Worm (Caenorhabditis elegans): ENCODE data around the gene str-47.

Gene str-47

DNA sequence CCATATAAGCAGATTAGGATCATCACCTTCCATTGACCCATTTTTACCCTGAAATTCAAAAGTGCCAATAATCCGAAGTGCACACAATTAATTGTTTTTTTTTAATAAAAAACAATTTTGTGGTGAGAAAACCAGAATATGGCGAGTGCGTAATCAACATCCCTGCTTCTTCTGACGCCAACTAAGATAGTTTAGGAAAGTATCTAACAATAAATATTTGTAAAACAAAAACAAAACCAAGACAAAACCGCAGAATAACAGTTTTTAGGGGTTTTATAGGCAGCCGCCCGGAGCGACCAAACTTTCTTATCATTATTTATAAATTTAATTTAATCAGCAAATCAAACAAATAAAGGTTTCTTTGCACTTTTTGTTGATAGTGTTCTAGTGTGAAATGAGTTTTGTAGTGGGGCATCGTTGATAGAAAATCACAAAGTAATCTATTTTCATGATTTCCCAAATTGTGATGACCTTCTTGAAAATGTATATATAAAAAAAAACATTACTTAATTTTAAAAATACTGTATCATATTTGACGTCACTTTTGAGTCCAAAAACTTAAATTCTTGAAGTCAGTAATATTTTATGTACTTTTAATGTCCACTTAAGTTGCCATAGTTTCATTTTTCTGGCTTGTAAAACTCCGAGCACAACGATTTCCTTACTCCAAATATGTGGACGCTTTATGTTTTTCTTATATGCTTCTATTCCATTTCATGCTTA is 35.7 kb upstream of the str-47 start, which contains the start of the genes folt-3 and clec-214:
TSS of gene folt-3 (minus strand) at position 51 of the 723 bp plus-strand sequence.
TSS of gene clec-214 (plus strand) at position 673 of the 723 bp plus-strand sequence.
- TF ChIP-seq nhr-6 (tag; optimal IDR thresholded peaks at IDR 0.05) (no peak), R02D3.7 (tag; optimal IDR thresholded peaks at IDR 0.05) (no peak), ceh-82 (tag; optimal IDR thresholded peaks at IDR 0.05) (no peak), lin-13 (GFP tag; optimal IDR thresholded peaks at IDR 0.05) (no peak), dmd-4 (tag; optimal IDR thresholded peaks at IDR 0.05) (no peak), Y55F3AM.14 (GFP tag; optimal IDR thresholded peaks at IDR 0.05) (no peak), F13H6.1 (tag; optimal IDR thresholded peaks at IDR 0.05) (no peak), lin-39 (tag; optimal IDR thresholded peaks at IDR 0.05) (no peak), unc-55 (GFP tag; optimal IDR thresholded peaks at IDR 0.05) (no peak), C34F6.9 (tag; optimal IDR thresholded peaks at IDR 0.05) (no peak), ztf-4 (tag; optimal IDR thresholded peaks at IDR 0.05) (no peak), lsy-2 (tag; optimal IDR thresholded peaks at IDR 0.05) (no peak), ztf-1 (GFP tag; conservative IDR thresholded peaks at IDR 0.05) (no peak)

DNA sequence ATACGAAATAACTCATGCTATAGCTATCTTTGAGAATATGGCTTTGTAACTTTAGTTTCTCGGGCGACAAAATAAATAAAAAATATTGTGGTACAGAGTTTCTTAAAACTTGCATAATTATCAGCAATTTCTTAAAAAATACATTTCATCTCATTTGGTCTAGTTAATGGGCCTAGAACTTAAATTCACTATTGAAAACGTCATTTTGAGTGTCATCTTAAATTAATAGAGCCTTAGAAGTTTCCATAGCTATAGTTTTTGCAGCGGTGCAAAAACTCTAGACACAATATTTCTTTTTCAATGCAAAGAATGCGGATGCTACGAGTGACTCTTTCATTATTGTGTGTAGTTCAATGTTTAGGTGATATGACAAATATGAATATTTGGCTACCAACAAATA is 33.5 kb upstream of the str-47 start, which contains the start of gene clec-215:
TSS of gene clec-215 (plus strand) at position 301 of the 400 bp plus-strand sequence.
- TF ChIP-seq nhr-77 (tag; optimal IDR thresholded peaks at IDR 0.05) = no peak
- TF ChIP-seq lsy-2 (tag; optimal IDR thresholded peaks at IDR 0.05) = no peak
- no peak for TF ChIP-seq crh-2 (tag; optimal IDR thresholded peaks at IDR 0.05)
- TF ChIP-seq mab-5 (tag; optimal IDR thresholded peaks at IDR 0.05) = no peak
- no peak for TF ChIP-seq mbf-1 (tag; optimal IDR thresholded peaks at IDR 0.05)

ce11 chrV:7618114-7618513 is 27.4 kb upstream of the str-47 start, which contains the start of gene C50E3.15:
Gene C50E3.15, plus strand, starts transcription at chrV:7618414.
- no peak for TF ChIP-seq alr-1 (tag; optimal IDR thresholded peaks at IDR 0.05)
- TF ChIP-seq sem-4 (tag; optimal IDR thresholded peaks at IDR 0.05) = no peak
- no peak for TF ChIP-seq crh-2 (tag; optimal IDR thresholded peaks at IDR 0.05)
- TF ChIP-seq dmd-4 (tag; optimal IDR thresholded peaks at IDR 0.05) = no peak
- TF ChIP-seq zag-1 (tag; optimal IDR thresholded peaks at IDR 0.05) = no peak
- no peak for TF ChIP-seq mdl-1 (tag; optimal IDR thresholded peaks at IDR 0.05)
- TF ChIP-seq C34F6.9 (tag; optimal IDR thresholded peaks at IDR 0.05) = no peak
- no peak for TF ChIP-seq ztf-4 (tag; optimal IDR thresholded peaks at IDR 0.05)
- TF ChIP-seq lin-13 (GFP tag; optimal IDR thresholded peaks at IDR 0.05) = no peak
- TF ChIP-seq sma-3 (GFP tag; optimal IDR thresholded peaks at IDR 0.05) = no peak
- no peak for TF ChIP-seq nhr-237 (tag; optimal IDR thresholded peaks at IDR 0.05)
- TF ChIP-seq nhr-10 (tag; optimal IDR thresholded peaks at IDR 0.05) = no peak
- TF ChIP-seq mbf-1 (tag; optimal IDR thresholded peaks at IDR 0.05) = no peak
- no peak for TF ChIP-seq ceh-16 (tag; optimal IDR thresholded peaks at IDR 0.05)

DNA sequence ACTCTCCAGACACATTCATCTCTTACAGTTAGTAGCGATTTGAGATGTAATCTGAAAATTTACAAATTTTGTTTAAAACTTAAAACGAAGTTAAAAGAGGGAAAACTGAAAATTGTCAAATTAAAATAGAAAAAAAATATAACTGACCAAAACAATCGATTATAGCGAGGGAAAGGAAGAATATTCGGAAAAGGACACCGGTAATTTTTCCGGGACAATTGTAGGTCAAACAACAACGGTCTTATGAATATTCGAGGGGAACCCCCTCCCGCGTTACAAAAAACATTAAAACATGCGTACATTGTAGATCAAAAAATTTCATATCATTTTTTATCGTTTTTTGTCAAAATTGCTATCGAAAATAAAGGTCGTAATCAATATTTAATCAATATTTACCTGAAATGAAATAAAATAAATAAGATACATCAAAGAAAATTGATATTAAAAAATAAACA is 23.5 kb upstream of the str-47 start, which contains the start of gene C50E3.12:
TSS of gene C50E3.12 (minus strand) at position 51 of the 455 bp plus-strand sequence.
- no peak for TF ChIP-seq snpc-4 (tag; optimal IDR thresholded peaks at IDR 0.05)

DNA sequence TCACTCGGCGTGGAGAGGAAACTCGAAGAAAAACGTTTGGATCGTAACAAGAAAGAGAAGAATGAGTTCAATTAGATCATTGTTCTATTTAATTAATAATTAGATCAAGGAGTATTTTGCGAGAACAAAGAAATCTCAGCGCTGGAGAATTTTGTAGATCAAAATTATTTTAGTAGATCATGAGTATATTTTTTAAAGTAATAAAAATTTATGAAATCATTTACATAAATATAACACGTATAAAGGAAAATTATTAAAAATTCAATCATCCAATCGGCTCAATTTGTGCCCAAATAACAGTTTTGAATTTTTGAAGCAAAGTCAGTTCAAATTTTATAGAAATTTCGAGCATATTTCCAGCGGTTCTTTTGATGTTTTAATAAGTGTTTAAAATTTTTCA is 21.4 kb upstream of the str-47 start, which contains the start of gene C50E3.13:
TSS of gene C50E3.13 (minus strand) at position 101 of the 400 bp plus-strand sequence.
- TF ChIP-seq nhr-23 (tag; optimal IDR thresholded peaks at IDR 0.05) (no peak), unc-62 (GFP tag; optimal IDR thresholded peaks at IDR 0.05) (no peak), aly-2 (tag; optimal IDR thresholded peaks at IDR 0.05) (no peak), dmd-4 (tag; optimal IDR thresholded peaks at IDR 0.05) (no peak), lin-39 (tag; optimal IDR thresholded peaks at IDR 0.05) (no peak), ztf-1 (GFP tag; conservative IDR thresholded peaks at IDR 0.05) (no peak), elt-3 (tag; optimal IDR thresholded peaks at IDR 0.05) (no peak), nhr-21 (tag; optimal IDR thresholded peaks at IDR 0.05) (no peak), R02D3.7 (tag; optimal IDR thresholded peaks at IDR 0.05) (no peak), egl-27 (tag; optimal IDR thresholded peaks at IDR 0.05) (no peak), ztf-11 (tag; optimal IDR thresholded peaks at IDR 0.05) (no peak), mdl-1 (tag; optimal IDR thresholded peaks at IDR 0.05) (no peak), lin-13 (GFP tag; optimal IDR thresholded peaks at IDR 0.05) (no peak), mbf-1 (tag; optimal IDR thresholded peaks at IDR 0.05) (no peak), lsy-2 (tag; optimal IDR thresholded peaks at IDR 0.05) (no peak), nhr-77 (tag; optimal IDR thresholded peaks at IDR 0.05) (no peak), nhr-11 (tag; optimal IDR thresholded peaks at IDR 0.05) (no peak), lin-11 (tag; optimal IDR thresholded peaks at IDR 0.05) (no peak), nhr-6 (tag; optimal IDR thresholded peaks at IDR 0.05) (no peak), ama-1 (optimal IDR thresholded peaks at IDR 0.05) (no peak)
